Worm (Caenorhabditis elegans) whole organism, L3 larva: Measurements from ENCODE around the gene srh-236.
A peak's percentile ranks its signal among the peaks of the same experiment; 100 is the strongest.
"Not testable (repeated sequence)": the region's sequence is repeated elsewhere in the genome, so short reads cannot be mapped to it uniquely, and the experiment has no call there.

Experiments
- R02D3.7 ChIP-seq: fragments of 150-350 bp; optimal IDR thresholded peaks from 2 replicates; lab custom pipeline; 2014; ENCODE audit warnings: missing biosample characterization, missing genetic modification characterization
- ZK546.5 ChIP-seq: sonication (generic microtip); optimal IDR thresholded peaks from 2 replicates; lab custom pipeline; 2017; ENCODE audit warnings: missing biosample characterization, missing genetic modification characterization
- aly-2 ChIP-seq: fragments of 150-350 bp; optimal IDR thresholded peaks from 2 replicates; lab custom pipeline; 2014; ENCODE audit warnings: missing biosample characterization, missing genetic modification characterization
- ama-1 ChIP-seq: fragments of 150-350 bp; optimal IDR thresholded peaks from 2 replicates; lab custom pipeline; 2018
- ceh-28 ChIP-seq: fragments of 150-350 bp; optimal IDR thresholded peaks from 2 replicates; lab custom pipeline; 2014; ENCODE audit warnings: missing biosample characterization, missing genetic modification reagents, missing genetic modification characterization
- ceh-9 ChIP-seq: sonication (generic microtip); optimal IDR thresholded peaks from 2 replicates; lab custom pipeline; 2018; ENCODE audit warnings: missing biosample characterization, missing genetic modification characterization
- egl-27 ChIP-seq: sonication (generic microtip); optimal IDR thresholded peaks from 4 replicates; lab custom pipeline; 2017; ENCODE audit warnings: missing biosample characterization, missing genetic modification reagents, missing genetic modification characterization
- egl-5 ChIP-seq: fragments of 150-350 bp; optimal IDR thresholded peaks from 2 replicates; lab custom pipeline; 2017; ENCODE audit warnings: missing biosample characterization, missing genetic modification reagents, missing genetic modification characterization, inconsistent platforms
- elt-1 ChIP-seq: fragments of 150-350 bp; optimal IDR thresholded peaks from 2 replicates; lab custom pipeline; 2014; ENCODE audit warnings: missing biosample characterization, missing genetic modification characterization
- elt-2 ChIP-seq: sonication (generic microtip); optimal IDR thresholded peaks from 2 replicates; lab custom pipeline; 2016; ENCODE audit warnings: missing genetic modification reagents, mild to moderate bottlenecking, missing genetic modification characterization, missing compliant biosample characterization
- fkh-2 ChIP-seq: fragments of 150-350 bp; optimal IDR thresholded peaks from 2 replicates; lab custom pipeline; 2014; ENCODE audit warnings: missing biosample characterization, missing genetic modification reagents, missing genetic modification characterization
- lin-15B ChIP-seq: fragments of 150-350 bp; optimal IDR thresholded peaks from 2 replicates; lab custom pipeline; 2014; ENCODE audit warnings: missing biosample characterization, missing genetic modification characterization
- mml-1 ChIP-seq: fragments of 150-350 bp; sonication (generic microtip); optimal IDR thresholded peaks from 3 replicates; lab custom pipeline; 2014; ENCODE audit warnings: missing biosample characterization, missing genetic modification characterization
- nhr-11 ChIP-seq: fragments of 150-350 bp; optimal IDR thresholded peaks from 2 replicates; lab custom pipeline; 2014; ENCODE audit warnings: missing biosample characterization, missing genetic modification characterization
- nhr-12 ChIP-seq: fragments of 150-350 bp; optimal IDR thresholded peaks from 2 replicates; lab custom pipeline; 2014; ENCODE audit warnings: missing biosample characterization, missing genetic modification characterization
- nhr-23 ChIP-seq: fragments of 150-350 bp; optimal IDR thresholded peaks from 2 replicates; lab custom pipeline; 2014; ENCODE audit warnings: missing biosample characterization, missing genetic modification reagents, missing genetic modification characterization
- nhr-25 ChIP-seq: sonication (generic microtip); optimal IDR thresholded peaks from 2 replicates; lab custom pipeline; 2017; ENCODE audit warnings: missing biosample characterization, missing genetic modification characterization
- nhr-76 ChIP-seq: fragments of 150-350 bp; sonication (generic microtip); optimal IDR thresholded peaks from 5 replicates; lab custom pipeline; 2014; ENCODE audit warnings: missing biosample characterization, missing genetic modification characterization
- nhr-77 ChIP-seq: fragments of 150-350 bp; optimal IDR thresholded peaks from 2 replicates; lab custom pipeline; 2014; ENCODE audit warnings: missing biosample characterization, missing genetic modification characterization
- pqm-1 ChIP-seq: fragments of 150-350 bp; optimal IDR thresholded peaks from 2 replicates; lab custom pipeline; 2017; ENCODE audit warnings: missing biosample characterization, missing genetic modification characterization, inconsistent platforms
- sea-2 ChIP-seq: fragments of 150-350 bp; sonication (generic microtip); optimal IDR thresholded peaks from 4 replicates; lab custom pipeline; 2014; ENCODE audit warnings: missing biosample characterization, missing genetic modification reagents, missing genetic modification characterization
- skn-1 ChIP-seq: fragments of 150-350 bp; optimal IDR thresholded peaks from 2 replicates; lab custom pipeline; 2014; ENCODE audit warnings: missing biosample characterization, missing genetic modification characterization
- snpc-4 ChIP-seq: fragments of 150-350 bp; optimal IDR thresholded peaks from 2 replicates; lab custom pipeline; 2014; ENCODE audit warnings: missing biosample characterization, missing genetic modification characterization
- tbx-2 ChIP-seq: sonication (generic microtip); optimal IDR thresholded peaks from 2 replicates; lab custom pipeline; 2016; ENCODE audit warnings: mild to moderate bottlenecking, missing genetic modification characterization, missing compliant biosample characterization
- unc-39 ChIP-seq: sonication (generic microtip); optimal IDR thresholded peaks from 4 replicates; lab custom pipeline; 2017; ENCODE audit warnings: missing biosample characterization, missing genetic modification characterization
- unc-62 ChIP-seq: fragments of 150-350 bp; sonication (generic microtip); optimal IDR thresholded peaks from 4 replicates; lab custom pipeline; 2014; ENCODE audit warnings: missing biosample characterization, missing genetic modification reagents, missing genetic modification characterization
- ztf-11 ChIP-seq: fragments of 150-350 bp; optimal IDR thresholded peaks from 2 replicates; lab custom pipeline; 2014; ENCODE audit warnings: missing biosample characterization, missing genetic modification characterization
- ztf-4 ChIP-seq: fragments of 150-350 bp; optimal IDR thresholded peaks from 2 replicates; lab custom pipeline; 2014; ENCODE audit warnings: missing biosample characterization, missing genetic modification characterization

Gene srh-236

ce11 chrV:17211989-17212731 lies at the start of gene srh-236:
TSS of gene srh-236 (minus strand) at chrV:17212039.
- TF ChIP-seq nhr-11 (tag; lab: Kevin White, UChicago) = no peak
- TF ChIP-seq elt-1 = no peak
- TF ChIP-seq nhr-12 = no peak
- TF ChIP-seq R02D3.7 (tag; lab: Kevin White, UChicago) = no peak

DNA sequence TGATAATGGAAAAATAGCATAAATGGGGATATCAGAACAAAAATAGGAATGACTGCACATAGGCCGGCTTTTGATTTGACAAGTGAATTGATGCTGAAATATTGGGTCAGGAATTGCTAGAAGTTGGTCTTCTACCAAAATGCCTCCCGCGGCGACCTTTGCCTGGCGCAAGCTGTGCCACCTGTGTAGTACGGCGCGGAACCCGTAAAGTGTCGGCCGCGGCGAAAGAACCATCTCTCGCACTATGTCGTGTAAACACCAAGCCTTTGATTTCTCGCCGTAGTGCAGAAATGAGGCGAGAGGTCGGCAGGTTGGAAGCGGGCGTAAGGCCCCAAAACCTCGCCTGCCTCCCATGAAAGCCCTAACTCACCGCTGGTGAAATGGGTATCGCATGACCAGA lies 49.5 kb upstream of the srh-236 start:
- no peak for TF ChIP-seq egl-5
- TF ChIP-seq snpc-4 (tag; lab: Kevin White, UChicago) = peak; percentile 19

DNA sequence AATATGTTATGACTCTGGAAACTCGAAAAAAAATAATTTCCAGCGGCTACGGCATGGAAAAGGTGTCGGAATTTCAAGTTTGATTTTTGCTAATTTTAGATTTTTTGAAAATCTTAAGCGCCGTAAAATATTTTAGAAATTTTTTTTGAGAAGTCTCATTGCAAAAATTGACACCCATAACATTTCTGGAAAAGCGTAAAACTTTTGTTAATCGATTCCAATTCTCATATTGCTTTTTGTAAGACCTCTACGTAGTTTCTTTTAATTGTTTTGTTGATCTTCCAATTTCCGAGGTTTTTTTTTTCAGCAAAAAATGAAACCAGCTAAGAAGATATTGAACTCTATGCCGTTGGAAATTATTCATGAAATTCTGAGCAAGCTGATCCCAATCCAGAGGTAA lies 47.0 kb upstream of the srh-236 start, which contains the start of gene fbxa-85:
TSS of gene fbxa-85 (plus strand) at position 301 of the 400 bp plus-strand sequence.
- no peak for TF ChIP-seq ztf-11 (tag; lab: Kevin White, UChicago)
- no peak for TF ChIP-seq ceh-28 (tag; lab: Kevin White, UChicago)
- TF ChIP-seq snpc-4 (tag; lab: Kevin White, UChicago) = no peak
- TF ChIP-seq ama-1 (lab: Kevin White, UChicago) = no peak
- TF ChIP-seq unc-39 (tag; lab: Kevin White, UChicago) = no peak
- TF ChIP-seq tbx-2 = no peak
- no peak for TF ChIP-seq egl-27 (tag; lab: Kevin White, UChicago)
- TF ChIP-seq aly-2 (tag; lab: Kevin White, UChicago) = no peak
- no peak for TF ChIP-seq nhr-77 (tag; lab: Kevin White, UChicago)
- TF ChIP-seq ceh-9 (tag; lab: Kevin White, UChicago) = no peak
- no peak for TF ChIP-seq nhr-23
- no peak for TF ChIP-seq fkh-2 (tag; lab: Kevin White, UChicago)
- no peak for TF ChIP-seq ZK546.5 (tag; lab: Kevin White, UChicago)

DNA sequence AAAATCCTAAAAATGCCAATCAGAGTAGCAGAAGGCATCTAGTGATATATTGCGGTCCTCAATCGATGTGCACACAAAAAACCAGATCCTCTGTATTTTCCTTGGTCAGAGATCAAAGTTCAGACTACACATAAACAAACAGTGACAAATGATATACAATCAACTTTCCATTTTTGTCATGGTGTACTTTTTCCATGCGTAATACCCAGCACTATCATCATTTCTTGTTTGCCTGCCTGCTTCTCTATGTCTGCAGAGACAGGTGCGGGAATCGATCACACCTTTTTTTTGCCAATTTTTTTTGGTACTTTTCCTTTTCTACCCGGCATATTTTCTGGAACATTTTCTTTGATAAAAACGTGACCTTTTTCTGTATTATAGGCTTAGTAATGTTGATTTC lies 46.4 kb upstream of the srh-236 start:
- TF ChIP-seq elt-2 = peak; percentile 50
- no peak for TF ChIP-seq nhr-23
- no peak for TF ChIP-seq nhr-77 (tag; lab: Kevin White, UChicago)
- TF ChIP-seq pqm-1 (tag; lab: Kevin White, UChicago) = peak; percentile 14
- TF ChIP-seq ztf-11 (tag; lab: Kevin White, UChicago) = no peak
- peak; percentile 72 for TF ChIP-seq skn-1
- TF ChIP-seq, all 47 proteins: peak for 3

DNA sequence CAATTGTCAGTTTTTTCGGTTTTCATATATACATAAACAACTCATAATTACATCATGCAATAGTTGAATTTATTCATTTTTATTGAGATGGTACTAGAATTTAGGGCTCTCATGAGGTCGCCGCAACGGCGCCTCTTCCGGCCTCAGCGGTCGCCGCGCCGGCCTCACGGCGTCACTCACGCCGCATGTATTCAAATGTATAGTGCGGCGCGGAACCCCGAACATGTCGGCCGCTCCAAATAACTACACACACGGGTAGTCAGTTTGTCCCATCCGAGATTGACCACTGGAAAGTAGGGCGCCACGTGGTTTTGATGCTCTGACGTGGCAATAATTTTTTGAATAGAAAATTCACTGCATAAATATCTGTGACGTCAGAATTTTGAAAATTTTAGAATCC lies 45.8 kb upstream of the srh-236 start:
- no peak for TF ChIP-seq ztf-11 (tag; lab: Kevin White, UChicago)
- no peak for TF ChIP-seq mml-1 (tag; lab: Kevin White, UChicago)
- TF ChIP-seq elt-2 = no peak
- no peak for TF ChIP-seq nhr-77 (tag; lab: Kevin White, UChicago)
- TF ChIP-seq sea-2 (GFP tag; lab: Kevin White, UChicago) = no peak
- TF ChIP-seq unc-39 (tag; lab: Kevin White, UChicago) = no peak
- TF ChIP-seq nhr-76 (tag; lab: Kevin White, UChicago) = no peak
- no peak for TF ChIP-seq skn-1
- TF ChIP-seq ztf-4 = no peak
- no peak for TF ChIP-seq ceh-9 (tag; lab: Kevin White, UChicago)
- no peak for TF ChIP-seq elt-1
- TF ChIP-seq unc-62 = no peak

ce11 chrV:17255454-17255853 lies 43.6 kb upstream of the srh-236 start, which contains the start of gene srh-115:
TSS of gene srh-115 (plus strand) at chrV:17255754.
- TF ChIP-seq lin-15B = no peak
- no peak for TF ChIP-seq nhr-25
- no peak for TF ChIP-seq nhr-12
- no peak for TF ChIP-seq snpc-4 (tag; lab: Kevin White, UChicago)
- TF ChIP-seq sea-2 (GFP tag; lab: Kevin White, UChicago) = no peak

- TF ChIP-seq egl-5, tbx-2, elt-1: not testable (repeated sequence)
These were observed 43.2 kb upstream of the srh-236 start, which contains the start of gene srh-116 for ce11 chrV:17255028-17255427. TSS of gene srh-116 (minus strand) at chrV:17255128.
